Fruit fly (Drosophila melanogaster) S2 (cell line): ENCODE measurements around the gene Cand1.

Experiments
- CG8478 ChIP-seq: fragments of >200 bp; optimal IDR thresholded peaks from 2 replicates; lab custom pipeline; 2018
- CTCF ChIP-seq, 2 experiments: fragments of >200 bp; optimal IDR thresholded peaks; 2 replicates each; lab custom pipeline; 2018

The Cand1 gene

DNA sequence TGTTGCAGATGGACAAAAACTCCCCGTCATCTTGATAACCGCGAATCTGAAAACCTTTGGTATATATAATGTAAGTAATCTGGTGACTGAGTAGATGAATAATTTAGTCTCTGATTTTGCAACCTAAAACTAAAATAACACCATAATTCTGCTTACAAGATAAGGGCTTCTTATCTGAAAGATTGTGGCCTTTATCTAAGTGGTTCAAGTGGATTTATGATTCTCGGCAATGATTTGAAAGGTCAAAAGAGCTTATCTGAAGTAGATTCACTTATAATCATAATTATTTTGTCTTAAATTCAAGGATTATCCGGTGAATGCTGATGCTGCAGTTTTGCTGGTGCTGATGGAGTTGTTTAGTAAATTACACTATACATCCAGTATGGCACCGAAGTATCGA lies 46.6 kb downstream of the Cand1 start:
- no peak for TF ChIP-seq CTCF (optimal IDR thresholded peaks at IDR 0.05; lab: Kevin White, UChicago)
- no peak for TF ChIP-seq CG8478 (lab: Kevin White, UChicago)

DNA sequence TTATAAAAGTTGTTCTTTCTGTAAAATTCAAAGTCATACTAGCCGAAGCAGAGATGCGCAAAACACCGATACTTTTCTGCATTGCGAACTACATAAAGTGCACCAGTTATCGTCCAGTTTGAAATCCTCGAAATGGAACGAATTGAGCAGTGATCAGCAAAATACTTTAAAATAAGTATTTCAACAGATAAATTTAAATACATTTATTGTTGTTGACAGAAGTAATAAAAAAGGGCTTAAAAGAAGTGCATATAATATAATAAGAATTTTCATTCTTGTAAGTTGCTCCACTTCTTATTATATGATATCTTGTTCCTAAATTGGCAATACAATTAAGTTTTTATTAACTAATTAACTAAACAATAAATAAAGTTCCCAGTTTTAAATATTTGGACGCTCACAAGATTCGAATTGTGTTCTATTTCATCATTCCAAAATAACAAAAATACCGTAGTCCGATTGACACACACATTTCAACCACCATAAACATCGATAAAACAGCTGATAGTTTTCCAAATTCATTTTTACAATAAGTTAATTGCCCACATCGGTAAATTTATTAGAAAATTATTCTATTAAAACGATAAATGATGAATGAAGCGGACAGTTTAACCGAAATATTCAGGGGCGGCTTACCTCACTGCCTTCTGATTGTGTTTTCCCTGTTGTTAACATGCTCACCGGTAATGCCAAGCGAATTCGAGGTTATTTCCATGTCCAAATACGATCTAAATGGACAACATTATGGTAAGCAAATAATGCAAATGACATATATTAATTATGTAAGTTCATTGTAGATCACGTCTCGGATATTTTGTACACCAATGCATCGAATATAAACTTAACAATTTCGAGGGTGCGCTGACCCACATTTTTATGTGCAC lies 47.9 kb downstream of the Cand1 start, which contains the start of the genes Usp14 and CG4972:
Gene Usp14 (minus strand): TSS at position 70 of the 884 bp plus-strand sequence.
Gene CG4972 (plus strand): TSS at position 466 of the 884 bp plus-strand sequence.
- TF ChIP-seq CG8478 (lab: Kevin White, UChicago) = no peak
- TF ChIP-seq CTCF (optimal IDR thresholded peaks at IDR 0.05; lab: Kevin White, UChicago) = no peak

DNA sequence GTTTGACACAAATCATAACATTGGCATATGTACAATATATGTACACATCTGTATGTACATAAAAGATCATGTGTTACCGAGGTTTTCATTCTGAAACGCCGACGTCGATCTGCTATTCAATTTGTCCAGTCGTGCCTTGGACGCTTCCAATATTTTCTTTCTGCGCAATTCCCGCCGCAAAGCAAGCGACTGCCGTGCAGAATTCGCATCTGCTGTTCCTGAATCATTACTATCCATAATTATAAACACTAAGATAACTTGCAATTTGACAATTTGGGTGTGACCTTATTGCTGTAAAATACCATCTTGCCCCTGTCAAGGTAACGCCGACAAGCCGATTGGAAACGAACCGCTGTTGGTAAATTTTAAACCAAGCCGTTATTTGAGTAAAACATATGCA lies 50.7 kb downstream of the Cand1 start:
- TF ChIP-seq CG8478 (lab: Kevin White, UChicago) (no peak), CTCF (optimal IDR thresholded peaks at IDR 0.05; lab: Kevin White, UChicago) (peak in 1 of 2 experiments; percentile 6)

DNA sequence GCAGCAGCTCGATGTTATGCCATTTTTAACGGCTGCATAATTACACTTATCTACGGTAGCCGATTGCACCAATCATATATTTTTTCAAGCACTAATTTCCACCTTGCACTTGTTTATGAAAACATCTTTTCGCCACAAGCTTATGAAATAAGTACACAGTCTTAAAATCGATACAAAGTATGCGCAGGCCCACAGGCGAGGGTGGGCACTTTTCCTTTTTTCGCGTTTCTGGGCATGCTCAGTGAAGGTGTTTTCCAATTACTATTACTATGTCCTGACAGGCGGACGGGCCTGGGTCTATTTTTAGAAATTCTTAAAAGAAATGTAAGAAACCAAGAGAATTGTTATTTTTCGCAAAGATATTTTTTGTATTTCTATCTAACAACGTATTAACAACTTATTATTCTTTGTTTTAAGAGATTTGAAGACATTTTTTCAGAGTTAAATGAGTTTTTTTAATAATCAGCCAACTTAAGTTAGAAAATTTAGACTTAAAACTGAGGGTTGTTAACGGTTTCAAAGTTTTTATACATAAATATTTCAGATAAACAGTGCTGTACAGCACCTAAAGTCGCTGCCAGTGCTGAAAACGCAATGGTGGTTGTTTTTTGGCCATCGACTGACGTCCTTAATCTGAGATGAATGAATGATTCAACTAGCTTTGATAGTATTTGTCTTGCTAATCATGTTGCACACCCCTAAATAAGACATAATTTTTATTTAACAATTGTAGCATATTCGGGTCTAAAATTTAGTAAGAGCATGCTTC lies 51.7 kb downstream of the Cand1 start, which contains the start of gene Cdk5alpha:
Gene Cdk5alpha (minus strand): TSS at position 343 of the 769 bp plus-strand sequence.
- TF ChIP-seq CTCF (optimal IDR thresholded peaks at IDR 0.05; lab: Kevin White, UChicago) = no peak
- TF ChIP-seq CG8478 (lab: Kevin White, UChicago) = no peak
